Fruit fly (Drosophila melanogaster): ENCODE data around the gene app.

app gene

DNA sequence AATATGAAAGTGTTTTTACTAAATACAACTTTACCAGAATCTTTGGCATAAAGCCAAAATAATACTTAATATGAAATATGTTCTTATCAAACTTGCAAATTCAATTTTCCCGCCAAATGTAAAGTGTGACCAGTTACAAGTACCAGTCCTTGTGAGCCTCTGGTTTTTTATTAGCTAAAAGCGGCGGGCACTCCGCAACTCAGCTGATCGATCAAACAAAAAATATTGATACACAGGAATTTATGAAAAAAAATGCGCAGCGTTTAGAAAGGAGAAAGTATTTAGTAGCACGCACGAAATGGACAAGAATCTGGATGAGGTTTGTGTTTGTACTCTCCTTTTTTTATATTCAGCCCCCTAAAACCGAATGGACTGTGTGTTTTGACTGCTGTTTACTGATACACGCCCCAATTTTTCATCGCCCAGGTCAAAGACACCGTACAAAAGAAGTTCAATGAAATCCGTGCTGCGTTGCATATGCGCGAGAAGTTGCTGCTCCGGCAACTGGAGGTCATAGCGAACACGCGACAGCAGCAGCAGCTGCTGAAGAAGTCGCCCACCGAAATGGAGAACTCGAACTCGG lies 782 bp upstream of the app start, which contains the start of gene CG32100 (continued):
- TF ChIP-seq CG10959 (GFP tag; IDR thresholded peaks at IDR 0.05) (no peak), CG32767 (GFP tag; IDR thresholded peaks at IDR 0.05) (peak; percentile 54), prd (optimal IDR thresholded peaks at IDR 0.05) (no peak), prd (GFP tag; IDR thresholded peaks at IDR 0.05) (no peak), Dp (GFP tag; optimal IDR thresholded peaks at IDR 0.05) (peak; percentile 92), crp (GFP tag; optimal IDR thresholded peaks at IDR 0.05) (peak; percentile 47 to 91), Myb (GFP tag; optimal IDR thresholded peaks at IDR 0.05) (no peak), GATAe (GFP tag; conservative IDR thresholded peaks at IDR 0.05) (no peak), nerfin-2 (GFP tag; IDR thresholded peaks at IDR 0.05; ENCODE audit: partially characterized antibody) (no peak), Mrtf (GFP tag; IDR thresholded peaks at IDR 0.05) (no peak), Hr39 (optimal IDR thresholded peaks at IDR 0.05) (no peak), CG11695 (GFP tag; IDR thresholded peaks at IDR 0.05) (no peak), CG4617 (GFP tag; optimal IDR thresholded peaks at IDR 0.05; ENCODE audit: borderline replicate concordance) (peak; percentile 27), MESR4 (GFP tag; optimal IDR thresholded peaks at IDR 0.05) (peak; percentile 69), CG13287 (GFP tag; IDR thresholded peaks at IDR 0.05; ENCODE audit: partially characterized antibody) (peak; percentile 37; the same call in 1 of the 2 replicates), rib (GFP tag; IDR thresholded peaks at IDR 0.05) (no peak), grn (GFP tag; optimal IDR thresholded peaks at IDR 0.05) (no peak), emc (GFP tag; optimal IDR thresholded peaks at IDR 0.05) (no peak), D19B (GFP tag; optimal IDR thresholded peaks at IDR 0.05) (no peak), CG1832 (GFP tag; optimal IDR thresholded peaks at IDR 0.05) (no peak), ftz-f1 (GFP tag; optimal IDR thresholded peaks at IDR 0.05) (no peak), Hey (tag; optimal IDR thresholded peaks at IDR 0.05) (no peak), CG12236 (GFP tag; optimal IDR thresholded peaks at IDR 0.05) (no peak), CG12155 (GFP tag; optimal IDR thresholded peaks at IDR 0.05) (no peak), trh (GFP tag; optimal IDR thresholded peaks at IDR 0.05) (no peak), jigr1 (GFP tag; IDR thresholded peaks at IDR 0.05) (no peak), Nf-YA (GFP tag; IDR thresholded peaks at IDR 0.05) (0 out of 2 replicates have a peak, but pooled peaks have one; percentile 9), CG12769 (tag; optimal IDR thresholded peaks at IDR 0.05) (no peak), CG8089 (GFP tag; optimal IDR thresholded peaks at IDR 0.05) (no peak), dpn (GFP tag; optimal IDR thresholded peaks at IDR 0.05) (no peak), pzg (GFP tag; optimal IDR thresholded peaks at IDR 0.05) (peak; percentile 60), Bgb (GFP tag; IDR thresholded peaks at IDR 0.05; ENCODE audit: partially characterized antibody) (0 out of 2 replicates have a peak, but pooled peaks have one; percentile 23), CG9797 (GFP tag; optimal IDR thresholded peaks at IDR 0.05) (peak; percentile 67), Bdp1 (GFP tag; optimal IDR thresholded peaks at IDR 0.05) (no peak), croc (GFP tag; conservative IDR thresholded peaks at IDR 0.05) (no peak), Six4 (GFP tag; optimal IDR thresholded peaks at IDR 0.05) (no peak), gfzf (GFP tag; optimal IDR thresholded peaks at IDR 0.05) (peak; percentile 84), seq (GFP tag; IDR thresholded peaks at IDR 0.05) (no peak), caup (GFP tag; optimal IDR thresholded peaks at IDR 0.05; ENCODE audit: severe bottlenecking) (no peak), Hr78 (GFP tag; optimal IDR thresholded peaks at IDR 0.05) (no peak), CG11723 (GFP tag; optimal IDR thresholded peaks at IDR 0.05) (no peak), CG17328 (GFP tag; IDR thresholded peaks at IDR 0.05) (no peak), MBD-R2 (GFP tag; IDR thresholded peaks at IDR 0.05) (peak; percentile 45), sqz (GFP tag; optimal IDR thresholded peaks at IDR 0.05) (peak; percentile 83), CG1603 (tag; optimal IDR thresholded peaks at IDR 0.05) (peak; percentile 40), CG31388 (GFP tag; optimal IDR thresholded peaks at IDR 0.05) (no peak), CG17361 (GFP tag; IDR thresholded peaks at IDR 0.05) (no peak), E2f2 (GFP tag; IDR thresholded peaks at IDR 0.05) (peak; percentile 95), bowl (GFP tag; IDR thresholded peaks at IDR 0.05) (no peak)

Measured in whole organism, embryonic.